Fruit fly (Drosophila melanogaster) whole organism, embryonic: ENCODE data around the gene CG5262.
A peak's percentile ranks its signal among the peaks of the same experiment; 100 is the strongest.

Source experiments
- Asciz ChIP-seq: fragments of 200-800 bp; sonication (Bioruptor generic); optimal IDR thresholded peaks from 2 replicates; lab custom pipeline; 2017; ENCODE audit warnings: missing biosample characterization, mild to moderate bottlenecking, missing genetic modification characterization, missing genetic modification reagents
- C15 ChIP-seq: fragments of 200-800 bp; sonication (Bioruptor generic); IDR thresholded peaks from 3 replicates; pipeline ENCODE4 v1.3.6; 2022; ENCODE audit warnings: missing biosample characterization, missing genetic modification characterization
- CG10543 ChIP-seq: fragments of 200-800 bp; sonication (Bioruptor generic); optimal IDR thresholded peaks from 3 replicates; lab custom pipeline; 2017; ENCODE audit warnings: missing biosample characterization, mild to moderate bottlenecking, missing genetic modification characterization, moderate library complexity
- CG10654 ChIP-seq: fragments of 200-800 bp; sonication (Bioruptor generic); optimal IDR thresholded peaks from 2 replicates; lab custom pipeline; 2016; ENCODE audit warnings: missing biosample characterization, missing genetic modification characterization
- CG11504 ChIP-seq: fragments of 200-800 bp; sonication (Bioruptor generic); optimal IDR thresholded peaks from 3 replicates; lab custom pipeline; 2019; ENCODE audit warnings: missing biosample characterization, mild to moderate bottlenecking, missing genetic modification characterization, moderate library complexity
- CG11696 ChIP-seq: fragments of 200-800 bp; sonication (Bioruptor generic); IDR thresholded peaks from 2 replicates; pipeline ENCODE4 v1.3.6; 2022; ENCODE audit warnings: missing biosample characterization, missing genetic modification characterization
- CG12071 ChIP-seq: fragments of 200-800 bp; sonication (Bioruptor generic); optimal IDR thresholded peaks from 3 replicates; lab custom pipeline; 2018; ENCODE audit warnings: missing biosample characterization, mild to moderate bottlenecking, missing genetic modification characterization
- CG12391 ChIP-seq: fragments of 200-800 bp; sonication (Bioruptor generic); optimal IDR thresholded peaks from 3 replicates; lab custom pipeline; 2018; ENCODE audit warnings: missing biosample characterization, mild to moderate bottlenecking, missing genetic modification characterization, moderate library complexity
- CG14050 ChIP-seq: fragments of 200-800 bp; sonication (Bioruptor generic); IDR thresholded peaks from 3 replicates; pipeline ENCODE4 v1.3.6; 2022; ENCODE audit warnings: missing biosample characterization, missing genetic modification characterization
- CG1529 ChIP-seq: fragments of 200-800 bp; sonication (Bioruptor generic); optimal IDR thresholded peaks from 3 replicates; lab custom pipeline; 2018; ENCODE audit warnings: missing biosample characterization, missing genetic modification characterization
- CG15514 ChIP-seq: fragments of 200-800 bp; sonication (Bioruptor generic); optimal IDR thresholded peaks from 3 replicates; lab custom pipeline; 2017; ENCODE audit warnings: missing biosample characterization, missing genetic modification characterization, mild to moderate bottlenecking, moderate library complexity, missing genetic modification reagents
- CG15696 ChIP-seq: fragments of 200-800 bp; sonication (Bioruptor generic); optimal IDR thresholded peaks from 2 replicates; lab custom pipeline; 2019; ENCODE audit warnings: missing biosample characterization, mild to moderate bottlenecking, missing genetic modification characterization, moderate library complexity
- CG17361 ChIP-seq: fragments of 200-800 bp; sonication (Bioruptor generic); IDR thresholded peaks from 3 replicates; pipeline ENCODE4 v1.3.6; 2022; ENCODE audit warnings: missing biosample characterization, missing genetic modification characterization
- CG17912 ChIP-seq: fragments of 200-800 bp; sonication (Bioruptor generic); optimal IDR thresholded peaks from 2 replicates; lab custom pipeline; 2018; ENCODE audit warnings: missing biosample characterization, mild to moderate bottlenecking, missing genetic modification characterization
- CG18011 ChIP-seq: fragments of 200-800 bp; sonication (Bioruptor generic); optimal IDR thresholded peaks from 2 replicates; lab custom pipeline; 2017; ENCODE audit warnings: missing biosample characterization, missing genetic modification characterization, mild to moderate bottlenecking, moderate library complexity, missing genotype
- CG18262 ChIP-seq: fragments of 200-800 bp; optimal IDR thresholded peaks from 3 replicates; lab custom pipeline; 2019; ENCODE audit warnings: missing biosample characterization, mild to moderate bottlenecking, missing genetic modification characterization, moderate library complexity
- CG31365 ChIP-seq: fragments of 200-800 bp; sonication (Bioruptor generic); optimal IDR thresholded peaks from 2 replicates; lab custom pipeline; 2018; ENCODE audit warnings: missing biosample characterization, mild to moderate bottlenecking, missing genetic modification characterization
- CG33213 ChIP-seq: fragments of 200-800 bp; sonication (Bioruptor generic); optimal IDR thresholded peaks from 3 replicates; lab custom pipeline; 2016; ENCODE audit warnings: missing biosample characterization, missing genetic modification characterization
- CG34224 ChIP-seq: fragments of 200-800 bp; sonication (Bioruptor generic); IDR thresholded peaks from 3 replicates; pipeline ENCODE4 v1.3.6; 2022; ENCODE audit warnings: missing biosample characterization, missing genetic modification characterization; ENCODE audit not compliant: partially characterized antibody
- CG4360 ChIP-seq: fragments of 200-800 bp; sonication (Bioruptor generic); IDR thresholded peaks from 2 replicates; pipeline ENCODE4 v1.3.6; 2022; ENCODE audit warnings: missing biosample characterization, missing genetic modification characterization
- CG6254 ChIP-seq: fragments of 200-800 bp; sonication (Bioruptor generic); optimal IDR thresholded peaks from 3 replicates; lab custom pipeline; 2017; ENCODE audit warnings: mild to moderate bottlenecking, missing biosample characterization, missing genetic modification reagents, missing genetic modification characterization
- CG8944 ChIP-seq: fragments of 200-800 bp; sonication (Bioruptor generic); optimal IDR thresholded peaks from 3 replicates; lab custom pipeline; 2016; ENCODE audit warnings: missing biosample characterization, missing genetic modification characterization
- CHES-1-like ChIP-seq: fragments of 200-800 bp; sonication (Bioruptor generic); optimal IDR thresholded peaks from 2 replicates; lab custom pipeline; 2016; ENCODE audit warnings: missing biosample characterization, missing genetic modification characterization
- Dek ChIP-seq: fragments of 200-800 bp; sonication (Bioruptor generic); optimal IDR thresholded peaks from 3 replicates; lab custom pipeline; 2019; ENCODE audit warnings: missing biosample characterization, mild to moderate bottlenecking, missing genetic modification characterization, moderate library complexity
- Dll ChIP-seq: fragments of 200-800 bp; sonication (Bioruptor generic); IDR thresholded peaks from 4 replicates; pipeline ENCODE4 v1.3.6; 2022; ENCODE audit warnings: missing biosample characterization, missing genetic modification characterization; ENCODE audit not compliant: partially characterized antibody
- Fer2 ChIP-seq: fragments of 200-800 bp; sonication (Bioruptor generic); optimal IDR thresholded peaks from 2 replicates; lab custom pipeline; 2018; ENCODE audit warnings: missing biosample characterization, mild to moderate bottlenecking, missing genetic modification characterization, moderate library complexity
- H15 ChIP-seq: fragments of 200-800 bp; sonication (Bioruptor generic); IDR thresholded peaks from 3 replicates; pipeline ENCODE4 v1.3.6; 2022; ENCODE audit warnings: missing biosample characterization, missing genetic modification characterization
- HLH3B ChIP-seq: fragments of 200-800 bp; sonication (Bioruptor generic); IDR thresholded peaks from 2 replicates; pipeline ENCODE4 v1.3.6; 2022; ENCODE audit warnings: missing biosample characterization, missing genetic modification characterization
- HLHmδ ChIP-seq: fragments of 200-800 bp; sonication (Bioruptor generic); optimal IDR thresholded peaks from 2 replicates; lab custom pipeline; 2018; ENCODE audit warnings: missing biosample characterization, mild to moderate bottlenecking, missing genetic modification characterization, moderate library complexity
- Hey ChIP-seq: fragments of 200-800 bp; sonication (Bioruptor generic); optimal IDR thresholded peaks from 3 replicates; lab custom pipeline; 2018; ENCODE audit warnings: missing biosample characterization, mild to moderate bottlenecking, missing genetic modification characterization
- Lhr ChIP-seq: fragments of 200-800 bp; sonication (Bioruptor generic); optimal IDR thresholded peaks from 3 replicates; lab custom pipeline; 2017; ENCODE audit warnings: mild to moderate bottlenecking, missing biosample characterization, missing genetic modification reagents, missing genetic modification characterization
- Meics ChIP-seq: fragments of 200-800 bp; sonication (Bioruptor generic); optimal IDR thresholded peaks from 2 replicates; lab custom pipeline; 2017; ENCODE audit warnings: missing biosample characterization, mild to moderate bottlenecking, missing genetic modification characterization
- NC2α ChIP-seq: fragments of 200-800 bp; sonication (Bioruptor generic); optimal IDR thresholded peaks from 2 replicates; lab custom pipeline; 2016; ENCODE audit warnings: missing biosample characterization, missing genetic modification characterization
- Oli ChIP-seq: fragments of 200-800 bp; sonication (Bioruptor generic); optimal IDR thresholded peaks from 2 replicates; lab custom pipeline; 2018; ENCODE audit warnings: missing biosample characterization, mild to moderate bottlenecking, missing genetic modification characterization, moderate library complexity
- Ptx1 ChIP-seq: fragments of 200-800 bp; sonication (Bioruptor generic); IDR thresholded peaks from 2 replicates; pipeline ENCODE4 v1.3.6; 2022; ENCODE audit warnings: missing biosample characterization, missing genetic modification characterization
- Ravus ChIP-seq: fragments of 200-800 bp; sonication (Bioruptor generic); IDR thresholded peaks from 2 replicates; pipeline ENCODE4 v1.3.6; 2022; ENCODE audit warnings: missing biosample characterization, missing genetic modification characterization
- ap ChIP-seq: fragments of 200-800 bp; sonication (Bioruptor generic); IDR thresholded peaks from 2 replicates; pipeline ENCODE4 v1.3.6; 2022; ENCODE audit warnings: missing biosample characterization, missing genetic modification characterization
- ase ChIP-seq: fragments of 200-800 bp; sonication (Bioruptor generic); IDR thresholded peaks from 3 replicates; pipeline ENCODE4 v1.3.6; 2022; ENCODE audit warnings: missing biosample characterization, missing genetic modification characterization
- chinmo ChIP-seq: fragments of 200-800 bp; sonication (Bioruptor generic); IDR thresholded peaks from 4 replicates; pipeline ENCODE4 v1.3.6; 2022; ENCODE audit warnings: missing biosample characterization, missing genetic modification characterization; ENCODE audit not compliant: partially characterized antibody
- chm ChIP-seq: fragments of 200-800 bp; sonication (Bioruptor generic); IDR thresholded peaks from 2 replicates; pipeline ENCODE4 v1.3.6; 2022; ENCODE audit warnings: missing biosample characterization, missing genetic modification characterization
- croc ChIP-seq: fragments of 200-800 bp; sonication (Bioruptor generic); conservative IDR thresholded peaks from 3 replicates; pipeline ENCODE4 v1.3.6; 2022; ENCODE audit warnings: missing biosample characterization, missing genetic modification characterization
- esg ChIP-seq: fragments of 200-800 bp; sonication (Bioruptor generic); conservative IDR thresholded peaks from 2 replicates; pipeline ENCODE4 v1.3.6; 2022; ENCODE audit warnings: missing biosample characterization, missing genetic modification characterization
- fu2 ChIP-seq: fragments of 200-800 bp; sonication (Bioruptor generic); optimal IDR thresholded peaks from 2 replicates; lab custom pipeline; 2016; ENCODE audit warnings: missing biosample characterization, missing genetic modification characterization
- gcm2 ChIP-seq: fragments of 200-800 bp; sonication (Bioruptor generic); optimal IDR thresholded peaks from 2 replicates; lab custom pipeline; 2016; ENCODE audit warnings: missing biosample characterization, missing genetic modification characterization
- gt ChIP-seq: fragments of 200-800 bp; sonication (Bioruptor generic); IDR thresholded peaks from 2 replicates; pipeline ENCODE4 v1.3.6; 2022; ENCODE audit warnings: missing biosample characterization, missing genetic modification characterization
- jigr1 ChIP-seq: fragments of 200-800 bp; sonication (Bioruptor generic); IDR thresholded peaks from 3 replicates; pipeline ENCODE4 v1.3.6; 2022; ENCODE audit warnings: missing biosample characterization, missing genetic modification characterization
- pfk ChIP-seq: fragments of 200-800 bp; sonication (Bioruptor generic); optimal IDR thresholded peaks from 2 replicates; lab custom pipeline; 2018; ENCODE audit warnings: missing biosample characterization, mild to moderate bottlenecking, missing genetic modification characterization, moderate library complexity
- row ChIP-seq: fragments of 200-800 bp; sonication (Bioruptor generic); IDR thresholded peaks from 3 replicates; pipeline ENCODE4 v1.3.6; 2022; ENCODE audit warnings: missing biosample characterization, missing genetic modification characterization
- scrt ChIP-seq: fragments of 200-800 bp; sonication (Bioruptor generic); optimal IDR thresholded peaks from 2 replicates; lab custom pipeline; 2018; ENCODE audit warnings: missing biosample characterization, mild to moderate bottlenecking, missing genetic modification characterization, moderate library complexity
- sim ChIP-seq: fragments of 200-800 bp; sonication (Bioruptor generic); IDR thresholded peaks from 2 replicates; pipeline ENCODE4 v1.3.6; 2022; ENCODE audit warnings: missing biosample characterization, missing genetic modification characterization

The CG5262 gene

dm6 chr3L:20470991-20471498, 40.8 kb upstream of the CG5262 start (continued):
- TF ChIP-seq CG31365 (tag; lab: Kevin White, UChicago) (peak; percentile 13), CG4360 (no peak), Dll (GFP tag; lab: Robert Waterston, UW) (no peak), CG14050 (GFP tag; lab: Robert Waterston, UW) (peak; percentile 58), CG33213 (GFP tag; lab: Kevin White, UChicago) (no peak), CG12391 (tag; lab: Kevin White, UChicago) (peak; percentile 35), CG1529 (peak; percentile 37), C15 (GFP tag; lab: Robert Waterston, UW) (no peak), CG18262 (tag; lab: Kevin White, UChicago) (peak; percentile 47), H15 (no peak), scrt (GFP tag; lab: Kevin White, UChicago) (peak; percentile 13), croc (GFP tag; lab: Robert Waterston, UW) (peak; percentile 13; the same call in 1 of the 3 replicates), row (peak; percentile 59; the same call in 2 of the 3 replicates), CG34224 (no peak), CG11504 (peak; percentile 77), Dek (tag; lab: Kevin White, UChicago) (peak; percentile 35), HLH3B (GFP tag; lab: Robert Waterston, UW) (peak; percentile 61), Fer2 (tag; lab: Kevin White, UChicago) (no peak), Lhr (GFP tag; lab: Kevin White, UChicago) (no peak), HLHmδ (no peak), CG17912 (no peak), chm (GFP tag; lab: Robert Waterston, UW) (peak; percentile 53; the same call in 1 of the 2 replicates), CG15696 (no peak), esg (peak; percentile 22; the same call in 1 of the 2 replicates), CG12071 (GFP tag; lab: Kevin White, UChicago) (peak; percentile 43), Ravus (GFP tag; lab: Robert Waterston, UW) (no peak), NC2α (GFP tag; lab: Kevin White, UChicago) (no peak), CG15514 (peak; percentile 38), sim (peak; percentile 51; the same call in 1 of the 2 replicates), fu2 (GFP tag; lab: Kevin White, UChicago) (no peak), chinmo (GFP tag; lab: Robert Waterston, UW) (peak; percentile 84), gcm2 (no peak), gt (GFP tag; lab: Robert Waterston, UW) (no peak), Oli (tag; lab: Kevin White, UChicago) (peak; percentile 68), Ptx1 (peak; percentile 12; the same call in 1 of the 2 replicates), CG11696 (GFP tag; lab: Robert Waterston, UW) (peak; percentile 26; the same call in 1 of the 2 replicates), CG17361 (no peak), CG10543 (GFP tag; lab: Kevin White, UChicago) (no peak), jigr1 (no peak), CHES-1-like (no peak), Meics (GFP tag; lab: Kevin White, UChicago) (peak; percentile 94), pfk (GFP tag; lab: Kevin White, UChicago) (no peak), ap (GFP tag; lab: Robert Waterston, UW) (peak; percentile 26; the same call in 1 of the 2 replicates), CG8944 (GFP tag; lab: Kevin White, UChicago) (no peak), CG18011 (GFP tag; lab: Kevin White, UChicago) (no peak), CG6254 (GFP tag; lab: Kevin White, UChicago) (peak; percentile 71), Asciz (GFP tag; lab: Kevin White, UChicago) (peak; percentile 76), CG10654 (GFP tag; lab: Kevin White, UChicago) (peak; percentile 29), Hey (tag; lab: Kevin White, UChicago) (no peak), ase (GFP tag; lab: Robert Waterston, UW) (peak; percentile 41; the same call in 2 of the 3 replicates)
